Worm (Caenorhabditis elegans) whole organism, dauer: ENCODE data around the gene mec-2.

Source experiments
- unc-62 ChIP-seq: sonication (generic microtip); optimal IDR thresholded peaks from 2 replicates; lab custom pipeline; 2017; ENCODE audit warnings: missing biosample characterization, missing genetic modification reagents, missing genetic modification characterization

Gene mec-2

ce11 chrX:5567454-5567853 lies at the start of gene mec-2:
TSS of gene mec-2 (plus strand) at chrX:5567754.
- no peak for TF ChIP-seq unc-62 (GFP tag; lab: Kevin White, UChicago)

DNA sequence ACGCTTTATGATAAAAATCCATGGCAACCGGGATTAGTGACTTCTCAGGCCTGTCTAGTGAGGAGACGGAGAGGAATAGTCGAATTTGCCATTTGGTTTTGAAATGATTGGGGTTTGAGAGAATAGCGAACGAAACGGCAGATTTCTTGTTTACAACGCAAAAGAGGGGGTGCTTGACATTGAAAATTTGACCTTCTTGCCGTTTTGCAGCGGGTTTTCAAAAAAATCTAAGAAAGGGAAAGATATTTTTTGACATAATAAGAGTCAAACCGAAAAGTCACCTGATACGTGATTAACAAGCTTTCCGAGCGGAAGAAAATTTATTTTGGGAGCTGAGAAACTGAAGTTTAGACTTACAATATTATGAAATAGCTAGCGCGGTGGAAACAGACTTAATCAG lies 49.7 kb upstream of the mec-2 start:
- no peak for TF ChIP-seq unc-62 (GFP tag; lab: Kevin White, UChicago)

DNA sequence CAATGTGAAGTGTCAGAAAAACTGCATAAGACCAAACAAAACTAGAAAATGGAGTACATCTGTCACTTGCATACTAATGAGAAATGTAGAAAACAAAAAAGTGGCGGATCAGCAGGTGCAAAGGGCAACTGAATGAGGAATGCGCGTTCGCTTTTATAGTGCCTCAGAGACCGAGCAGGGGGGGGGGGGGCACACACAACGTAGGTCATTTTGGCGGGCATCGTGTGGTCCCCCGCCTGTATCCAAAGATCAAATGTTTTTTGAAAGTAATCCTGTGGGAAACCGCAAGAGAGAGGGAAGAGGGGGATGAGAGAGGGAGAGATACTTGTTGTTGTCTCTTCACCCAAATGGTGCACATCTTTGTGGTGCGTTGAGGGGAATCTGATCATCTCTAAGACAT lies 49.2 kb upstream of the mec-2 start:
- no peak for TF ChIP-seq unc-62 (GFP tag; lab: Kevin White, UChicago)

- no peak for TF ChIP-seq unc-62 (GFP tag; lab: Kevin White, UChicago)
Observed at ce11 chrX:5519567-5519966, 48.0 kb upstream of the mec-2 start.

DNA sequence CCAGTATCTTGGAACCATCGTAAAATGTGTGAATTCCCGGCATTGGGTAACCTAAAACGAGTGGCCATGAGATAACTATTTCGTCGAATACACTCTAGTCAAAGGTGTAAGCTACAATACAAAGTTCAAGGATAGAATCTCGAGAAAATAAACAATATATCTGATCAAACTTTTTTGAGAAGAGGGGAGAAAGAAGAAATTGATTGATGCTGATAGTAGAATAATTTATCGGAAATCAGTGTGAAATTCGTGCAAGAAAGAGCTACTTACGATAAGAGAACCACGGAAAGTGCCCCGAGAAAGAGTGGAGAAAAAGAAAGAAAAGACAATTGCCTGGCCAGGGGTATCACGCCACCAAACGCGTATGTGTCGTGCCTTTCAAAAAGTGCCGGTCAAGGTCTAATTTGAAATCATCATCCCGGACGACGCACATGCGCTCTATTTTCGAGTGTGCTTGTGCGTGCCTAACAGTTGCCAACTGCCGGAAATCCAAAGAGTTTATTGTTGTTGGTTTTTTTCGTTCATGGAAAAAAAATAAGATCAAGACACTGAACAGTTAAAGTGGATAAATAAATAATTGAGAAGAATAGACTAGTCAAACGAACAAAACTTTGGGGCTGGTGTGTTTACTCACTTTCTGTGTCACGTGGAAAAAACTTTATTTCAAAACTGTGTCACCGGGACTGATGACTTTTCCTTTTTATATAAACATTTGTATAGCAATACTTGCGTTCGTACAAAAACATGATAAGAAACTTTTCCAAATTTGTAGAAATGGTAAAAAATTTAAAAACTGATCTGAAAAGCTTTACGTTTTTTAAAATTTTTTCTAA lies 44.6 kb upstream of the mec-2 start, which contains the start of gene mboa-3:
TSS of gene mboa-3 (minus strand) at position 51 of the 833 bp plus-strand sequence.
- no peak for TF ChIP-seq unc-62 (GFP tag; lab: Kevin White, UChicago)

DNA sequence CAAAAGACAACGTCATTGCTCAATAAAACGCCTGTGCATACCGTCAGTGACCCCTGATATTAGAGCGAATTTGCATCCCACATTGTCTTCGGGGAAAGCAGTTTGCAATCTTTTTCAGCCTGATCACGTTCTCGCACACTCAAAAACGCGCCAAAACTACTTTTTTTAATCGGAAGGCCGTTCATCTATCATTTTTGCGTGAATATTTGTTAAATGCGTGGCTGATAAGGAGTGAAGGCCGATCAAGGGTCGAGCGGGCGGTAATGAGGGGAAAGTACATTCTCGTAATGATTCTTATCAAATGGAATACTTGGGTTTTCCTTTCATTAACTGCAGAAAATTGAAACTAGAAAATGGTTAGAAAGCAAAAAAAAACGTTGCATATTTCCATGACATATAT lies 43.3 kb upstream of the mec-2 start:
- TF ChIP-seq unc-62 (GFP tag; lab: Kevin White, UChicago): no peak

ce11 chrX:5538416-5538815 lies 29.1 kb upstream of the mec-2 start, which contains the start of gene lgx-1:
TSS of gene lgx-1 (minus strand) at chrX:5538516.
- no peak for TF ChIP-seq unc-62 (GFP tag; lab: Kevin White, UChicago)

- no peak for TF ChIP-seq unc-62 (GFP tag; lab: Kevin White, UChicago)
Observed at ce11 chrX:5543651-5544050, 23.9 kb upstream of the mec-2 start, which contains the start of gene C54G7.1. TSS of gene C54G7.1 (plus strand) at chrX:5543951.

DNA sequence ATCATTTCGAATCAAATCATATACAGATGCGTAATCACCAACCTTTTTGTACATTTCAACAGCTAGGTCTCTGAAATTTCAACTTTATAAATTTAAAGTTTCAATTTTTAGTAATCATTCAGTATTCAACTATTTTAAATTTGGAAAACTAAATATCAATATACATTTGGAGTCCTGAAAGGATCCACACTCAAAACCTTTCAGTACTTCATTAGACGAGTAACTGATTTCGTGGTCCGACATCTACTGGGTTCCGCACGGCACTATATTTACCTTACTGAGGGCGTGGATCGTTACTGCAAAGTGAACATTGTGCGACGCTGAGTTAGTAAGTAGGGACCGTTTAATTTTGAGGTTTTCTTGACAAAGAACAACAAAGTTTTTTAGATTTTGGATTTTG lies 19.7 kb upstream of the mec-2 start:
- TF ChIP-seq unc-62 (GFP tag; lab: Kevin White, UChicago): no peak

DNA sequence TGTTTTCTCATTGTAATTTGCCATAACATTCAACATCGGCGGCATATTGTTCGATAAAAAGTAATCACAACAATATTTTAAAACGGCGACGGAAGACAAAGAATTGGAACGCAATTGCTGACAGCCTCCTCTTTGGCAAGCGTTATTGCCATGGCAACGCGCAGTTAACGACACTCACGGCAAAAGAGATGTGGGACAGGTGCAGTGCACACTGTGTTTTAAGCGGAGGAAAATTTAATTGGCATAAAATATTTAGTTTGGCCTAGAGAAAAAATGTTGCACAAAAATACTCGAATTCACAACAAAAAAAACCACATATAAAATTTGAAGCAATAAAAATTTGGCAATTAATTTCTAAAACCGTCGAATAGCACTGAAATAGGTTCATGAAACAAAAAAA lies 14.9 kb upstream of the mec-2 start, which contains the start of gene ifta-1:
TSS of gene ifta-1 (minus strand) at position 101 of the 400 bp plus-strand sequence.
- TF ChIP-seq unc-62 (GFP tag; lab: Kevin White, UChicago): no peak

ce11 chrX:5555055-5555629 lies 12.4 kb upstream of the mec-2 start:
- no peak for TF ChIP-seq unc-62 (GFP tag; lab: Kevin White, UChicago)

DNA sequence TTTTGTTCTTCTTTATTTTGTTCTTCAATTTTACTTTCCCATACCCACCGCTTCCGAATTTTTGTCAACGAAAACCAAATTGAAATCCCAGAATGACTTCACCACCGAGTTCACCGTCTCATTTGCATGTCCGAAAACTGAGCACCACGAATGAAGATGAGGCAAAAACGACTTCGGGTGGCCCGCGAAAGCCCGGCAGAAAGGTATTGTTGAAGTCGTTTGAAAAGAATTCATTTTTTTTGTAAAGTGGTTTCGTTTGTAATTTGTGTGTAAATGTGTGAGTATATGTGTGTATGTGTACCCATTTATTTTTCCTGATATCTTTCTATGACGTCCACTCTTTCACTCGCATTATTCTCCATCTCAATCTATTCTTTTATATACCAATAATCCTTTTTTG lies 9.6 kb upstream of the mec-2 start, which contains the start of gene C38C5.1:
TSS of gene C38C5.1 (plus strand) at position 90 of the 400 bp plus-strand sequence.
- TF ChIP-seq unc-62 (GFP tag; lab: Kevin White, UChicago): no peak

- TF ChIP-seq unc-62 (GFP tag; lab: Kevin White, UChicago): no peak
Observed at ce11 chrX:5565478-5565877, 2.1 kb upstream of the mec-2 start.

- TF ChIP-seq unc-62 (GFP tag; lab: Kevin White, UChicago): no peak
Observed at ce11 chrX:5572638-5573037, 5.1 kb downstream of the mec-2 start.

ce11 chrX:5579714-5580265 lies 12.2 kb downstream of the mec-2 start:
- no peak for TF ChIP-seq unc-62 (GFP tag; lab: Kevin White, UChicago)

DNA sequence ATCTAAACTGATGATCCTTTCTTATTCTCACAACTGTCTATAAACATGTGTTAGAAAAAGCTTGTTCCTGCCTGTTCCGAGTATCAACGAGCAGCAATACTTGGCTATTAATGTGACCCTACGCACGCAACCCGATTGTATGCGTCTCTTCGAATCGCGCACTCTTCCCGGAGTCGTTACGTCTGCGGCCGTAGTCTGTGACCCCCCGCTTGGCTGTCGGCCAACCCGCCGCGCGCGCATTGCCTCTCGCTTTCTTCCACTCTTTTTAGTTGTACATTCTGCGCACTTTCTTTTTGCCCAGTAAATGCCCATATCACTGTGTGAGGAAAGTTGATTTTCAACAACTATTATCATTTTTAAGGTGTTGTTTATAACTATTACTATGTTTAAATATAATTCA lies 24.3 kb downstream of the mec-2 start:
- no peak for TF ChIP-seq unc-62 (GFP tag; lab: Kevin White, UChicago)
